Fruit fly (Drosophila melanogaster): ENCODE data around the gene CG31975.
A peak's percentile ranks its signal among the peaks of the same experiment; 100 is the strongest.

The CG31975 gene

dm6 chr2L:168270-168901 is 27.6 kb upstream of the CG31975 start:
- TF ChIP-seq CG34376 (GFP tag; optimal IDR thresholded peaks at IDR 0.05) (no peak), pho (GFP tag; optimal IDR thresholded peaks at IDR 0.05) (no peak), Oli (tag; optimal IDR thresholded peaks at IDR 0.05) (no peak), hkb (optimal IDR thresholded peaks at IDR 0.05) (no peak), hkb (GFP tag; IDR thresholded peaks at IDR 0.05) (no peak), nom (GFP tag; optimal IDR thresholded peaks at IDR 0.05) (peak; percentile 93), Myb (GFP tag; optimal IDR thresholded peaks at IDR 0.05) (no peak), CG17385 (GFP tag; optimal IDR thresholded peaks at IDR 0.05) (no peak), CG13894 (tag; optimal IDR thresholded peaks at IDR 0.05) (peak; percentile 20), Taf1 (GFP tag; IDR thresholded peaks at IDR 0.05) (no peak), bsh (GFP tag; optimal IDR thresholded peaks at IDR 0.05) (peak in 1 of 2 experiments; percentile 28)

dm6 chr2L:166115-167069 is 25.6 kb upstream of the CG31975 start:
- TF ChIP-seq CG13123 (GFP tag; optimal IDR thresholded peaks at IDR 0.05): peak; percentile 51
- no peak for TF ChIP-seq hkb (optimal IDR thresholded peaks at IDR 0.05)
- TF ChIP-seq hkb (GFP tag; IDR thresholded peaks at IDR 0.05): no peak
- peak; percentile 55 for TF ChIP-seq CG10274 (GFP tag; optimal IDR thresholded peaks at IDR 0.05)
- peak; percentile 62 for TF ChIP-seq CG3838 (GFP tag; optimal IDR thresholded peaks at IDR 0.05)
- no peak for TF ChIP-seq C15 (GFP tag; IDR thresholded peaks at IDR 0.05)
- no peak for TF ChIP-seq gce (GFP tag; IDR thresholded peaks at IDR 0.05)
- no peak for TF ChIP-seq klu (GFP tag; IDR thresholded peaks at IDR 0.05)
- TF ChIP-seq CG17359 (tag; optimal IDR thresholded peaks at IDR 0.05): peak; percentile 96
- TF ChIP-seq CG12155 (GFP tag; optimal IDR thresholded peaks at IDR 0.05): peak; percentile 56
- TF ChIP-seq lov (optimal IDR thresholded peaks at IDR 0.05): no peak
- TF ChIP-seq lov (GFP tag; IDR thresholded peaks at IDR 0.05): no peak
- TF ChIP-seq Aef1 (GFP tag; IDR thresholded peaks at IDR 0.05): no peak
- TF ChIP-seq CG33213 (GFP tag; optimal IDR thresholded peaks at IDR 0.05): peak; percentile 71
- peak; percentile 37 for TF ChIP-seq Atf-2 (GFP tag; optimal IDR thresholded peaks at IDR 0.05)
- TF ChIP-seq chm (GFP tag; IDR thresholded peaks at IDR 0.05): no peak
- peak; percentile 68 for TF ChIP-seq unpg (GFP tag; optimal IDR thresholded peaks at IDR 0.05)
- no peak for TF ChIP-seq Bgb (GFP tag; IDR thresholded peaks at IDR 0.05; ENCODE audit: partially characterized antibody)
- TF ChIP-seq Jarid2 (GFP tag; optimal IDR thresholded peaks at IDR 0.05): peak; percentile 68
- TF ChIP-seq Usf (GFP tag; optimal IDR thresholded peaks at IDR 0.05): no peak
- TF ChIP-seq Dref (GFP tag; IDR thresholded peaks at IDR 0.05): no peak
- peak; percentile 59 for TF ChIP-seq CG4707 (GFP tag; optimal IDR thresholded peaks at IDR 0.05)
- TF ChIP-seq rib (GFP tag; IDR thresholded peaks at IDR 0.05): no peak
- TF ChIP-seq CG12769 (tag; optimal IDR thresholded peaks at IDR 0.05): peak; percentile 63
- peak; percentile 49 for TF ChIP-seq Mes4 (GFP tag; optimal IDR thresholded peaks at IDR 0.05)
- TF ChIP-seq HLHmδ (GFP tag; optimal IDR thresholded peaks at IDR 0.05): no peak
- TF ChIP-seq Oaz (GFP tag; IDR thresholded peaks at IDR 0.05): no peak
- TF ChIP-seq Eip74EF (GFP tag; optimal IDR thresholded peaks at IDR 0.05): peak in 1 of 2 experiments; percentile 61
- no peak for TF ChIP-seq BEAF-32 (GFP tag; optimal IDR thresholded peaks at IDR 0.05)
- TF ChIP-seq HmgD (GFP tag; optimal IDR thresholded peaks at IDR 0.05): peak; percentile 11
- peak; percentile 79 for TF ChIP-seq CG15514 (GFP tag; optimal IDR thresholded peaks at IDR 0.05)
- peak; percentile 58 for TF ChIP-seq ems (GFP tag; optimal IDR thresholded peaks at IDR 0.05)
- peak; percentile 74 for TF ChIP-seq eyg (GFP tag; optimal IDR thresholded peaks at IDR 0.05)
- TF ChIP-seq fd96Cb (tag; optimal IDR thresholded peaks at IDR 0.05): no peak
- peak; percentile 85 for TF ChIP-seq sens (GFP tag)
- no peak for TF ChIP-seq yki (optimal IDR thresholded peaks at IDR 0.05)
- TF ChIP-seq CkIIα-i1 (GFP tag; IDR thresholded peaks at IDR 0.05): no peak
- TF ChIP-seq CG12659 (GFP tag; optimal IDR thresholded peaks at IDR 0.05): peak; percentile 85
